Worm (Caenorhabditis elegans) whole organism, dauer: ENCODE measurements around the gene R144.11.
"Not testable (repeated sequence)": the region's sequence is repeated elsewhere in the genome, so short reads cannot be mapped to it uniquely, and the experiment has no call there.

Source experiments
- unc-62 ChIP-seq: sonication (generic microtip); optimal IDR thresholded peaks from 2 replicates; lab custom pipeline; 2017; ENCODE audit warnings: missing biosample characterization, missing genetic modification reagents, missing genetic modification characterization

R144.11 gene

ce11 chrIII:5008730-5009129 lies at the start of gene R144.11:
Gene R144.11, minus strand, starts transcription at chrIII:5008830.
- TF ChIP-seq unc-62, result no peak

- not testable (repeated sequence) for TF ChIP-seq unc-62
Measured at ce11 chrIII:5055709-5056108, 47.1 kb upstream of the R144.11 start, which contains the start of gene C45G9.9. Gene C45G9.9, minus strand, starts transcription at chrIII:5055809.

ce11 chrIII:5053541-5053940 lies 44.9 kb upstream of the R144.11 start, which contains the start of gene C45G9.8:
Gene C45G9.8, minus strand, starts transcription at chrIII:5053641.
- no peak for TF ChIP-seq unc-62

- no peak for TF ChIP-seq unc-62
Measured at ce11 chrIII:5051949-5052348, 43.3 kb upstream of the R144.11 start, which contains the start of gene C45G9.15. Gene C45G9.15, minus strand, starts transcription at chrIII:5052049.

ce11 chrIII:5047740-5048139 lies 39.1 kb upstream of the R144.11 start, which contains the start of gene C45G9.5:
Gene C45G9.5, plus strand, starts transcription at chrIII:5048117.
- TF ChIP-seq unc-62, result no peak

- TF ChIP-seq unc-62, result no peak
Measured at ce11 chrIII:5047175-5047574, 38.5 kb upstream of the R144.11 start, which contains the start of gene txbp-3. Gene txbp-3, minus strand, starts transcription at chrIII:5047459.

- no peak for TF ChIP-seq unc-62
Measured at ce11 chrIII:5044709-5045108, 36.1 kb upstream of the R144.11 start, which contains the start of gene C45G9.14. Gene C45G9.14, plus strand, starts transcription at chrIII:5045009.

ce11 chrIII:5042112-5042511 lies 33.5 kb upstream of the R144.11 start, which contains the start of gene nlp-43:
Gene nlp-43, plus strand, starts transcription at chrIII:5042412.
- no peak for TF ChIP-seq unc-62

- TF ChIP-seq unc-62, result no peak
Measured at ce11 chrIII:5036158-5036557, 27.5 kb upstream of the R144.11 start, which contains the start of gene C45G9.6. Gene C45G9.6, plus strand, starts transcription at chrIII:5036458.

ce11 chrIII:5030629-5031028 lies 22.0 kb upstream of the R144.11 start, which contains the start of gene klp-6:
Gene klp-6, plus strand, starts transcription at chrIII:5030929.
- no peak for TF ChIP-seq unc-62

- no peak for TF ChIP-seq unc-62
Measured at ce11 chrIII:5027219-5027618, 18.6 kb upstream of the R144.11 start.

ce11 chrIII:5026366-5026765 lies 17.7 kb upstream of the R144.11 start:
- TF ChIP-seq unc-62, result no peak

ce11 chrIII:5025136-5025629 lies 16.6 kb upstream of the R144.11 start:
- TF ChIP-seq unc-62, result no peak

- TF ChIP-seq unc-62, result no peak
Measured at ce11 chrIII:5024393-5024964, 15.8 kb upstream of the R144.11 start, which contains the start of gene pcf-11. Gene pcf-11, plus strand, starts transcription at chrIII:5024914.

ce11 chrIII:5023642-5024041 lies 15.0 kb upstream of the R144.11 start:
- TF ChIP-seq unc-62, result no peak

- TF ChIP-seq unc-62, result no peak
Measured at ce11 chrIII:5022964-5023363, 14.3 kb upstream of the R144.11 start, which contains the start of gene R144.13. Gene R144.13, plus strand, starts transcription at chrIII:5023264.

- no peak for TF ChIP-seq unc-62
Measured at ce11 chrIII:5021689-5022088, 13.1 kb upstream of the R144.11 start, which contains the start of gene R144.3. Gene R144.3, plus strand, starts transcription at chrIII:5021989.

ce11 chrIII:5020924-5021323 lies 12.3 kb upstream of the R144.11 start, which contains the start of gene mdt-11:
Gene mdt-11, plus strand, starts transcription at chrIII:5021224.
- no peak for TF ChIP-seq unc-62
